Worm (Caenorhabditis elegans) whole organism, late embryonic: Measurements from ENCODE around the gene ugt-61.

Source experiments
- C38D4.7 ChIP-seq: fragments of 200-800 bp; sonication (Bioruptor generic); optimal IDR thresholded peaks from 2 replicates; lab custom pipeline; 2018; ENCODE audit warnings: mild to moderate bottlenecking, missing genetic modification characterization, moderate library complexity, missing compliant biosample characterization
- F13H6.1 ChIP-seq: sonication (generic microtip); optimal IDR thresholded peaks from 2 replicates; lab custom pipeline; 2016; ENCODE audit warnings: missing genetic modification characterization, missing compliant biosample characterization
- K09A11.1 ChIP-seq: sonication (generic microtip); optimal IDR thresholded peaks from 2 replicates; lab custom pipeline; 2017; ENCODE audit warnings: antibody characterized with exemption, mild to moderate bottlenecking, missing genetic modification characterization, missing compliant biosample characterization; ENCODE audit not compliant: insufficient read depth
- T23F11.4 ChIP-seq: fragments of 200-800 bp; sonication (Bioruptor generic); optimal IDR thresholded peaks from 2 replicates; lab custom pipeline; 2018; ENCODE audit warnings: mild to moderate bottlenecking, missing genetic modification characterization, missing compliant biosample characterization
- Y22D7AL.16 ChIP-seq: sonication (generic microtip); optimal IDR thresholded peaks from 2 replicates; lab custom pipeline; 2016; ENCODE audit warnings: missing genetic modification characterization, missing compliant biosample characterization
- ahr-1 ChIP-seq: sonication (generic microtip); optimal IDR thresholded peaks from 2 replicates; lab custom pipeline; 2016; ENCODE audit warnings: missing genetic modification characterization, missing compliant biosample characterization
- ceh-18 ChIP-seq: sonication (generic microtip); optimal IDR thresholded peaks from 2 replicates; lab custom pipeline; 2016; ENCODE audit warnings: missing genetic modification characterization, missing compliant biosample characterization
- ceh-22 ChIP-seq: sonication (generic microtip); optimal IDR thresholded peaks from 2 replicates; lab custom pipeline; 2017; ENCODE audit warnings: missing biosample characterization, missing genetic modification characterization
- ceh-24 ChIP-seq: sonication (generic microtip); optimal IDR thresholded peaks from 2 replicates; lab custom pipeline; 2016; ENCODE audit warnings: mild to moderate bottlenecking, missing genetic modification characterization, missing compliant biosample characterization
- ceh-30 ChIP-seq: fragments of 150-350 bp; optimal IDR thresholded peaks from 2 replicates; lab custom pipeline; 2014; ENCODE audit warnings: missing biosample characterization, missing genetic modification characterization
- ceh-31 ChIP-seq: sonication (generic microtip); optimal IDR thresholded peaks from 2 replicates; lab custom pipeline; 2016; ENCODE audit warnings: missing genetic modification characterization, missing compliant biosample characterization
- ceh-45 ChIP-seq: fragments of 200-800 bp; sonication (Bioruptor generic); IDR thresholded peaks from 2 replicates; pipeline ENCODE4 v1.3.6; 2022; ENCODE audit warnings: missing genetic modification reagents, missing genetic modification characterization, missing compliant biosample characterization
- ceh-6 ChIP-seq: fragments of 200-800 bp; sonication (Bioruptor generic); optimal IDR thresholded peaks from 2 replicates; lab custom pipeline; 2018; ENCODE audit warnings: mild to moderate bottlenecking, missing genetic modification characterization, missing compliant biosample characterization
- che-1 ChIP-seq: sonication (generic microtip); optimal IDR thresholded peaks from 2 replicates; lab custom pipeline; 2016; ENCODE audit warnings: mild to moderate bottlenecking, missing genetic modification characterization, missing compliant biosample characterization
- dmd-4 ChIP-seq: sonication (generic microtip); optimal IDR thresholded peaks from 2 replicates; lab custom pipeline; 2016; ENCODE audit warnings: borderline replicate concordance, missing genetic modification characterization, missing compliant biosample characterization
- dve-1 ChIP-seq: sonication (generic microtip); optimal IDR thresholded peaks from 2 replicates; lab custom pipeline; 2017; ENCODE audit warnings: antibody characterized with exemption, mild to moderate bottlenecking, missing genetic modification characterization, missing compliant biosample characterization
- elt-2 ChIP-seq: sonication (generic microtip); optimal IDR thresholded peaks from 2 replicates; lab custom pipeline; 2016; ENCODE audit warnings: missing genetic modification reagents, missing genetic modification characterization, missing compliant biosample characterization
- elt-4 ChIP-seq: sonication (generic microtip); optimal IDR thresholded peaks from 2 replicates; lab custom pipeline; 2016; ENCODE audit warnings: missing genetic modification characterization, missing compliant biosample characterization
- gmeb-2 ChIP-seq: sonication (generic microtip); optimal IDR thresholded peaks from 2 replicates; lab custom pipeline; 2016; ENCODE audit warnings: missing genetic modification characterization, inconsistent platforms, missing compliant biosample characterization
- hlh-30 ChIP-seq: sonication (generic microtip); optimal IDR thresholded peaks from 2 replicates; lab custom pipeline; 2017; ENCODE audit warnings: antibody characterized with exemption, missing genetic modification characterization, missing compliant biosample characterization; ENCODE audit not compliant: insufficient read depth
- hlh-8 ChIP-seq: sonication (generic microtip); optimal IDR thresholded peaks from 2 replicates; lab custom pipeline; 2016; ENCODE audit warnings: missing genotype, missing genetic modification characterization, missing compliant biosample characterization
- lim-6 ChIP-seq: sonication (generic microtip); optimal IDR thresholded peaks from 2 replicates; lab custom pipeline; 2016; ENCODE audit warnings: missing genetic modification characterization, missing compliant biosample characterization
- madf-2 ChIP-seq: sonication (generic microtip); optimal IDR thresholded peaks from 2 replicates; lab custom pipeline; 2017; ENCODE audit warnings: missing genetic modification characterization, missing compliant biosample characterization
- mec-3 ChIP-seq: sonication (generic microtip); optimal IDR thresholded peaks from 2 replicates; lab custom pipeline; 2016; ENCODE audit warnings: borderline replicate concordance, missing genetic modification characterization, missing compliant biosample characterization
- nfya-1 ChIP-seq: sonication (generic microtip); optimal IDR thresholded peaks from 2 replicates; lab custom pipeline; 2017; ENCODE audit warnings: missing genetic modification characterization, mild to moderate bottlenecking, missing compliant biosample characterization, antibody characterized with exemption, moderate library complexity
- nhr-11 ChIP-seq: fragments of 150-350 bp; optimal IDR thresholded peaks from 2 replicates; lab custom pipeline; 2014; ENCODE audit warnings: missing biosample characterization, missing genetic modification characterization
- nhr-232 ChIP-seq: sonication (generic microtip); optimal IDR thresholded peaks from 2 replicates; lab custom pipeline; 2016; ENCODE audit warnings: missing genetic modification characterization, missing compliant biosample characterization
- npax-4 ChIP-seq: sonication (generic microtip); optimal IDR thresholded peaks from 2 replicates; lab custom pipeline; 2016; ENCODE audit warnings: missing genetic modification characterization, missing compliant biosample characterization
- pat-9 ChIP-seq: fragments of 200-800 bp; sonication (Bioruptor generic); optimal IDR thresholded peaks from 2 replicates; lab custom pipeline; 2018; ENCODE audit warnings: mild to moderate bottlenecking, missing genetic modification characterization, moderate library complexity, missing compliant biosample characterization
- pha-2 ChIP-seq: sonication (generic microtip); optimal IDR thresholded peaks from 2 replicates; lab custom pipeline; 2017; ENCODE audit warnings: mild to moderate bottlenecking, missing genetic modification characterization, missing compliant biosample characterization
- pha-4 ChIP-seq: fragments of 150-350 bp; optimal IDR thresholded peaks from 2 replicates; lab custom pipeline; 2018; ENCODE audit warnings: missing biosample characterization, missing genetic modification reagents, missing genetic modification characterization
- pqm-1 ChIP-seq: sonication (generic microtip); optimal IDR thresholded peaks from 2 replicates; lab custom pipeline; 2016; ENCODE audit warnings: missing genetic modification characterization, missing compliant biosample characterization
- pros-1 ChIP-seq: fragments of 150-350 bp; optimal IDR thresholded peaks from 2 replicates; lab custom pipeline; 2014; ENCODE audit warnings: missing biosample characterization, missing genetic modification reagents, missing genetic modification characterization
- ref-2 ChIP-seq: sonication (generic microtip); optimal IDR thresholded peaks from 2 replicates; lab custom pipeline; 2016; ENCODE audit warnings: missing genetic modification characterization, missing compliant biosample characterization
- sdc-2 ChIP-seq: sonication (generic microtip); optimal IDR thresholded peaks from 2 replicates; lab custom pipeline; 2016; ENCODE audit warnings: missing genotype, missing genetic modification characterization, missing compliant biosample characterization
- sox-2 ChIP-seq: fragments of 200-800 bp; sonication (Bioruptor generic); IDR thresholded peaks from 2 replicates; pipeline ENCODE4 v1.3.6; 2022; ENCODE audit warnings: missing genetic modification reagents, missing genetic modification characterization, missing compliant biosample characterization
- sox-4 ChIP-seq: sonication (generic microtip); optimal IDR thresholded peaks from 2 replicates; lab custom pipeline; 2017; ENCODE audit warnings: mild to moderate bottlenecking, missing genetic modification characterization, inconsistent platforms, missing compliant biosample characterization
- syd-9 ChIP-seq: sonication (generic microtip); optimal IDR thresholded peaks from 2 replicates; lab custom pipeline; 2016; ENCODE audit warnings: mild to moderate bottlenecking, missing genetic modification characterization, moderate library complexity, missing compliant biosample characterization
- tbx-2 ChIP-seq: sonication (generic microtip); optimal IDR thresholded peaks from 2 replicates; lab custom pipeline; 2016; ENCODE audit warnings: missing genetic modification characterization, missing compliant biosample characterization
- tbx-7 ChIP-seq: sonication (generic microtip); optimal IDR thresholded peaks from 2 replicates; lab custom pipeline; 2016; ENCODE audit warnings: missing genotype, missing genetic modification characterization, missing compliant biosample characterization
- unc-42 ChIP-seq: sonication (generic microtip); optimal IDR thresholded peaks from 2 replicates; lab custom pipeline; 2016; ENCODE audit warnings: missing genotype, missing genetic modification characterization, missing compliant biosample characterization
- unc-55 ChIP-seq: sonication (generic microtip); optimal IDR thresholded peaks from 2 replicates; lab custom pipeline; 2017; ENCODE audit warnings: missing biosample characterization, missing genetic modification reagents, missing genetic modification characterization
- zip-5 ChIP-seq: sonication (generic microtip); optimal IDR thresholded peaks from 2 replicates; lab custom pipeline; 2016; ENCODE audit warnings: missing genetic modification characterization, missing compliant biosample characterization
- ztf-16 ChIP-seq: sonication (generic microtip); optimal IDR thresholded peaks from 2 replicates; lab custom pipeline; 2017; ENCODE audit warnings: missing genetic modification characterization, missing compliant biosample characterization

Gene ugt-61

DNA sequence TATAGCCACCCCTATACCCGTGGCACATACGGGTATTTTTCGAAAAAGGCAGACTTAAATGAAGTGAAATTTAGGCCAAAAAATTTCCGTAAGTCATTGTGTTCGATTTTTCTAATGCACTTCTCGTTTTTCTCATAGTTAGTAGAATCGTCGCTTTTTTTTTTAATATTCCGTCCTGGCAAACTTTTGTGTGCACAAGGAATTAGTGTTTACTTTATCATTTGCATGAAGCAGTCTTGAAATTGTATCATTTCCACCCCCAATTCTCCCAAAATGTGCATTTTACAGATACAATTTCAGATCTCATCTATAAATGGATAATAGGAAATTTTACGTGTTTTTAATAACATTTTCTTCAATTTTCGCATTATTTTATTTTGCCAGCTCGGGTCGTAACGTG is 8.1 kb downstream of the ugt-61 start, which contains the start of gene C18G1.6 (continued):
- no peak for TF ChIP-seq dmd-4 (tag; lab: Kevin White, UChicago)
- no peak for TF ChIP-seq ref-2

DNA sequence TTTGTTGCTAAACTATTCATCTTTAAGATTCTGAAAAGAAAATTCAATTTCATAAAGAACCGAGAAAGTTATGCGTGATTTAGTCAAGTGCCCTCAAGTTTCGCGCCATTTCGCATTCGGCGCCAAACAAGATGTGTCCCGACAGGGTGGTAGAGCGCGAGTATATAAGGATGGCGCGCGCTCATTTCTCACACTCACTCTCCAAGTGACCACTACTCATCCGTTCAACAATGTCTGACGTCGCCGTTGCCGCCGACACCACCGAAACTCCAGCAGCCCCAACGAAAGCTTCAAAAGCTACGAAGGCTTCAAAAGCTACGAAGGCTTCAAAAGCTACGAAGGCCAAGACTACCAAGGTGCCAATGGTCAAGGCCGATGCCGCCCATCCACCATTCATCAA is 11.9 kb downstream of the ugt-61 start, which contains the start of gene hil-4:
TSS of gene hil-4 (plus strand) at position 191 of the 400 bp plus-strand sequence.
- no peak for TF ChIP-seq che-1
- TF ChIP-seq hlh-8 (tag; lab: Kevin White, UChicago): no peak
- no peak for TF ChIP-seq Y22D7AL.16 (tag; lab: Kevin White, UChicago)
- no peak for TF ChIP-seq tbx-7
- TF ChIP-seq ceh-22 (tag; lab: Kevin White, UChicago): no peak
- TF ChIP-seq nhr-11 (tag; lab: Kevin White, UChicago): no peak
- TF ChIP-seq K09A11.1 (tag; lab: Kevin White, UChicago): no peak
- TF ChIP-seq elt-4 (tag; lab: Kevin White, UChicago): no peak
- no peak for TF ChIP-seq ref-2
- TF ChIP-seq ceh-6 (GFP tag; lab: Kevin White, UChicago): no peak
- TF ChIP-seq F13H6.1 (tag; lab: Kevin White, UChicago): no peak
- TF ChIP-seq elt-2 (tag; lab: Kevin White, UChicago): no peak
- TF ChIP-seq sox-2 (GFP tag; lab: Robert Waterston, UW): no peak
- no peak for TF ChIP-seq ceh-18 (tag; lab: Kevin White, UChicago)
- no peak for TF ChIP-seq ceh-24
- TF ChIP-seq unc-42: no peak
- TF ChIP-seq ahr-1 (tag; lab: Kevin White, UChicago): no peak
- no peak for TF ChIP-seq ceh-30

DNA sequence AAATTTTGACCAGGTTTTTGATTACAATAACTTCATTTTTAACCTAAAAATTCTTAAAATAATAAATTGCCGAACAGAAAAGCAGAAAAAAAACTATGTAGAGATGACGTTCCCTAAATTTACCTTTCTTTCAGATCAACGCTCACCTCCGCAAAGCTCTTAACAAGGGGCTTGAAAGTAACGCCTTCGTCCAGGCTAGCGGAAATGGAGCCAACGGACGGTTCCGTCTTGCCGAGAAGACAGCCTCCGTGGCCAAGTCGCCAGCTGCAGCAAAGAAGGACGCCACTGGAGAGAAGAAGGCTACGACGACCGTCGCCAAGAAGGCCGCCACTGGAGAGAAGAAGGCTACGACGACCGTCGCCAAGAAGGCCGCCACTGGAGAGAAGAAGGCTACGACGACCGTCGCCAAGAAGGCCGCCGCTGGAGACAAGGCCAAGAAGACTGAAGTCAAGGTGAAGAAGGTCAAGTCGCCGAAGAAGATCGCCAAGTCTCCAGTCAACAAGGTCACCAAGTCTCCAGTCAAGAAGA is 12.5 kb downstream of the ugt-61 start:
- TF ChIP-seq madf-2 (tag; lab: Kevin White, UChicago) (no peak), ztf-16 (no peak), pha-4 (tag; lab: Kevin White, UChicago) (no peak)
- TF ChIP-seq, all 69 proteins: peak for 0

DNA sequence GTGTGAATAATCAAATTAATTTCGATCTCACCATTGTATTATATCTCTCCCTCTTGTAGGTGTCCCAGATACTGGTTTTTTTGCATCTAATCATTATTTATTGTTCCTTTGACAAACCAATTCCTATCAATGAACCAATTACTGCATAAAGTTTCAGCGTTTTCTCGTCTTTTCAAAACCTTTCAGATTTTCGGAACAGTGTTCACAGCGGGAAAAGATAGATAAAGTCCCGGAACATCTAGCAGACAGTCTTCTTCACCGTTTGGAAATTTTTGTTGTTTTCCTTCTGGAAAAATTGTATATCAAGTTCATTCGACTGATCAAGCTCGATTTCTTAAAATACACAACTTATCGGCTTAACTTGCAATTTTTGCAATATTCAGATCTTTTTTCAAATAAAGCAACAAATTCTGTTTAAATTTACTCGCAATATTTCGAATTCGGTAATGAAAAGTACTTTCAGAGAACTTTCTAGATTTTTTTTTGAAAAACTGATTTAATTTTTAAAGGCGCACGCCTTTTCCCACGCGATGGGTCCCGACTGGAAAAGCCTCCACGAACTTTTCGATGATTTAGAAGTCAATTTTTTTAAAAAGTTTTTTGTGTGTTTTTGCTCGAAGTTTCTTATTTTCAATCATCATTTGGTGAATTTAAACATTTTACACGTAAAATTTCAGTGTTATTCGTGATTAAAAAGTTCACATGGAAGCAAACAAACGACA is 13.2 kb downstream of the ugt-61 start, which contains the start of gene pgl-3:
TSS of gene pgl-3 (plus strand) at position 672 of the 722 bp plus-strand sequence.
- no peak for TF ChIP-seq nhr-232 (tag; lab: Kevin White, UChicago)
- TF ChIP-seq ceh-22 (tag; lab: Kevin White, UChicago): no peak
- TF ChIP-seq pha-4 (tag; lab: Kevin White, UChicago): no peak
- TF ChIP-seq nhr-11 (tag; lab: Kevin White, UChicago): no peak
- no peak for TF ChIP-seq sox-2 (GFP tag; lab: Robert Waterston, UW)
- TF ChIP-seq ceh-30: no peak
- TF ChIP-seq pha-2: no peak
- no peak for TF ChIP-seq hlh-30
- TF ChIP-seq T23F11.4 (GFP tag; lab: Kevin White, UChicago): no peak
- no peak for TF ChIP-seq unc-42
- no peak for TF ChIP-seq tbx-2 (tag; lab: Kevin White, UChicago)
- TF ChIP-seq nfya-1 (tag; lab: Kevin White, UChicago): no peak
- TF ChIP-seq elt-2 (tag; lab: Kevin White, UChicago): no peak
- no peak for TF ChIP-seq sox-4 (tag; lab: Kevin White, UChicago)
- no peak for TF ChIP-seq unc-55 (GFP tag; lab: Kevin White, UChicago)
- no peak for TF ChIP-seq npax-4 (tag; lab: Kevin White, UChicago)
- TF ChIP-seq pat-9 (tag; lab: Kevin White, UChicago): no peak

DNA sequence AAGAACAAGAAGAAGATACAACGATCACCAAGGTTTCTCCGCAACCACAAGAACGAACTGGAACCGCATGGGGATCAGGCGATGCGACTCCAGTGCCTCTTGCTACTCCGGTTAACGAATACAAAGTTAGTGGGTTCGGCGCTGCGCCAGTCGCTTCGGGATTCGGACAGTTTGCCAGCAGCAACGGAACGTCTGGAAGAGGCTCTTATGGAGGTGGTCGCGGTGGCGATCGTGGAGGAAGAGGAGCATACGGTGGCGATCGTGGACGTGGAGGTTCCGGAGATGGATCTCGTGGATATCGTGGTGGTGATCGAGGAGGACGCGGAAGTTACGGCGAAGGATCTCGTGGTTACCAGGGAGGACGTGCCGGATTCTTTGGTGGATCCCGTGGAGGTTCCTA is 15.8 kb downstream of the ugt-61 start:
- TF ChIP-seq C38D4.7 (no peak), sdc-2 (tag; lab: Kevin White, UChicago) (no peak), lim-6 (no peak), ceh-45 (no peak), syd-9 (tag; lab: Kevin White, UChicago) (no peak), pqm-1 (tag; lab: Kevin White, UChicago) (no peak), dve-1 (tag; lab: Kevin White, UChicago) (no peak), hlh-30 (no peak), F13H6.1 (tag; lab: Kevin White, UChicago) (no peak), gmeb-2 (no peak), pros-1 (tag; lab: Kevin White, UChicago) (no peak), pha-4 (tag; lab: Kevin White, UChicago) (no peak), elt-2 (tag; lab: Kevin White, UChicago) (no peak), zip-5 (tag; lab: Kevin White, UChicago) (no peak), ceh-31 (tag; lab: Kevin White, UChicago) (no peak), mec-3 (tag; lab: Kevin White, UChicago) (no peak)
